Worm (Caenorhabditis elegans): ENCODE data around the gene T12D8.9.

DNA sequence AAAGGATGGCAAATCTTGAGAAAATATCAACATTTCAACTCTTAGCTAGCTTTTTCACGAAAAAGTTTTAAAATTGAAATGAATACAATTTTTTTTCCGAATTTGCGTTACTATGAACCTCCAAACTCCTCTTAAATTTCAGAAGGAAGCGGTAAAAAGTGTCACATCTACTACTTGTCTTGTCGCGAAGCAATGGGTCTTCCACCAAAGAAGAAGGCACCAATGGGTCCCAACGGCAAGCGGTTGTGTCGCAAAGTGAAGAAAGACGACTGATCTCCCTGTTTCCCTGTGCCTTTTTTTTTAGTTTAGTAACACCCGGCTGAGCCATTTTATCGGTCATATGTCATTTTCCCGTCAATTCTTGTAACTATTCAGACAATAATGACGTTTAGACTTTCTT, 4.1 kb downstream of the T12D8.9 start:
- TF ChIP-seq flt-1 (GFP tag; IDR thresholded peaks at IDR 0.05) = no peak
- no peak for TF ChIP-seq T22C8.4 (GFP tag; IDR thresholded peaks at IDR 0.05)
- no peak for TF ChIP-seq ref-1 (GFP tag; conservative IDR thresholded peaks at IDR 0.05)
- TF ChIP-seq klf-2 (GFP tag; conservative IDR thresholded peaks at IDR 0.05) = no peak
- TF ChIP-seq cog-1 (tag; optimal IDR thresholded peaks at IDR 0.05) = no peak
- no peak for TF ChIP-seq ztf-23 (GFP tag; IDR thresholded peaks at IDR 0.05)
- TF ChIP-seq ztf-29 (GFP tag; IDR thresholded peaks at IDR 0.05) = no peak
- no peak for TF ChIP-seq tab-1 (GFP tag; IDR thresholded peaks at IDR 0.05)
